Worm (Caenorhabditis elegans) whole organism, early embryonic: ENCODE data around the gene clec-157.

Source experiments
- B0310.2 ChIP-seq: sonication (generic microtip); optimal IDR thresholded peaks from 2 replicates; lab custom pipeline; 2016; ENCODE audit warnings: mild to moderate bottlenecking, missing genetic modification characterization, missing compliant biosample characterization
- F13C5.2 ChIP-seq: sonication (generic microtip); optimal IDR thresholded peaks from 2 replicates; lab custom pipeline; 2017; ENCODE audit warnings: mild to moderate bottlenecking, missing genetic modification characterization, inconsistent platforms, missing compliant biosample characterization
- aly-1 ChIP-seq: sonication (generic microtip); optimal IDR thresholded peaks from 2 replicates; lab custom pipeline; 2016; ENCODE audit warnings: missing genetic modification characterization, missing compliant biosample characterization
- ama-1 ChIP-seq: fragments of 150-350 bp; optimal IDR thresholded peaks from 2 replicates; lab custom pipeline; 2014
- ceh-13 ChIP-seq: fragments of 200-800 bp; sonication (Bioruptor generic); optimal IDR thresholded peaks from 2 replicates; lab custom pipeline; 2018; ENCODE audit warnings: mild to moderate bottlenecking, missing genetic modification characterization, missing compliant biosample characterization
- ceh-36 ChIP-seq: sonication (generic microtip); optimal IDR thresholded peaks from 2 replicates; lab custom pipeline; 2016; ENCODE audit warnings: missing genetic modification characterization, inconsistent platforms, missing compliant biosample characterization
- ets-7 ChIP-seq: sonication (generic microtip); optimal IDR thresholded peaks from 2 replicates; lab custom pipeline; 2016; ENCODE audit warnings: missing genotype, missing genetic modification characterization, missing compliant biosample characterization
- flt-1 ChIP-seq: fragments of 200-800 bp; sonication (Bioruptor generic); IDR thresholded peaks from 2 replicates; pipeline ENCODE4 v1.3.6; 2022; ENCODE audit warnings: missing genetic modification characterization, missing compliant biosample characterization
- hmbx-1 ChIP-seq: sonication (generic microtip); optimal IDR thresholded peaks from 2 replicates; lab custom pipeline; 2016; ENCODE audit warnings: mild to moderate bottlenecking, missing genetic modification characterization, missing compliant biosample characterization
- hmg-4 ChIP-seq: fragments of 200-800 bp; sonication (Bioruptor generic); optimal IDR thresholded peaks from 2 replicates; lab custom pipeline; 2018; ENCODE audit warnings: mild to moderate bottlenecking, missing genetic modification characterization, missing compliant biosample characterization
- hnd-1 ChIP-seq: sonication (generic microtip); optimal IDR thresholded peaks from 2 replicates; lab custom pipeline; 2016; ENCODE audit warnings: missing genetic modification characterization, missing compliant biosample characterization
- pes-1 ChIP-seq: fragments of 200-800 bp; sonication (Bioruptor generic); IDR thresholded peaks from 2 replicates; pipeline ENCODE4 v1.3.6; 2022; ENCODE audit warnings: missing genetic modification reagents, missing genetic modification characterization, missing compliant biosample characterization
- scrt-1 ChIP-seq: fragments of 200-800 bp; sonication (Bioruptor generic); IDR thresholded peaks from 2 replicates; pipeline ENCODE4 v1.3.6; 2022; ENCODE audit warnings: missing genetic modification characterization, missing compliant biosample characterization
- sea-1 ChIP-seq: fragments of 200-800 bp; sonication (Bioruptor generic); conservative IDR thresholded peaks from 2 replicates; pipeline ENCODE4 v1.3.6; 2022; ENCODE audit warnings: missing genetic modification characterization, missing compliant biosample characterization
- tbx-11 ChIP-seq: fragments of 200-800 bp; sonication (Bioruptor generic); IDR thresholded peaks from 2 replicates; pipeline ENCODE4 v1.3.6; 2022; ENCODE audit warnings: missing genetic modification characterization, missing compliant biosample characterization
- tbx-37 ChIP-seq: fragments of 200-800 bp; sonication (Bioruptor generic); conservative IDR thresholded peaks from 2 replicates; pipeline ENCODE4 v1.3.6; 2022; ENCODE audit warnings: missing genetic modification reagents, missing genetic modification characterization, missing compliant biosample characterization
- tra-4 ChIP-seq: sonication (generic microtip); optimal IDR thresholded peaks from 2 replicates; lab custom pipeline; 2017; ENCODE audit warnings: missing genetic modification characterization, missing compliant biosample characterization

clec-157 gene

DNA sequence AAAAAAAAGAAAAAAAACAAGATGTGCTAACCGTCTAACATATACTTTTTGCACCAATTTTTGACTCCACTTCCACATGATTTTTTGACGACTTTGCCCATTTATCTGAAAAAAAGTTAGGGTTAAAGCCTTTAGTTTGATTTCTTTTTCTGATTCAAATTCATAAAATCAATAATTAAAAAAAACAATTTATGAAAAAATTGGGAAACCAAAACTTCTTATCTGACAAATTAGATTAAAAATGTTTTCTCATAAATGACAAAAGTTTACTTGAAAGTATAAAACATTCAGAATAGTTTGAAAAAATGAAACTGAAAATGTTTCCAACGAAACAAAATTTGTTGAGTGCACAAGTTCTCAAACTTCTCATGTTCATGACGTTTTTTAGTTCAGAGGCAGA, 24.4 kb downstream of the clec-157 start, which contains the start of gene F26A1.7:
Gene F26A1.7 (minus strand): TSS at position 101 of the 400 bp plus-strand sequence.
- no peak for TF ChIP-seq tbx-11

DNA sequence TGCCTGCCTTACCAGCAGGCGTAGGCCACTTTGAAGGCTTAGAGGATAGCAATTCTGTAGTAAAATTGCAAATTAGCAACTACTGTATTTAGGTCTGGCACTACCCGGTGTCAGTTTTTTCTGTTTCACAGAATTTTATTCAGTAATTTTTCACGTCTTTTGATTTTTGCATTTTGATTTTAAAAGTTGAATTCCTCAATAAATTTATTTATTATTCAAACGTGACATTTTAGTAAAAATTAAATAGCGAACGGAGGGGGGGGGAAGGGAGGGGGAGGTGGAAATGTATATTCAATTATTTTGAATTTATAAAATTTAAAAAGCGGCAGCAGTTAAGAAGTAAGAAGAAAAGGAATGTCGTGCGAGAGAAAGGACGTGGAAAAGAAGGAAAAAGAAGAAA, 27.0 kb downstream of the clec-157 start, which contains the start of gene F26A1.4:
Gene F26A1.4 (plus strand): TSS at position 301 of the 400 bp plus-strand sequence.
- TF ChIP-seq B0310.2 (tag; lab: Kevin White, UChicago): no peak
- TF ChIP-seq ceh-36 (tag; lab: Kevin White, UChicago): no peak
- no peak for TF ChIP-seq tbx-37 (GFP tag; lab: Robert Waterston, UW)
- no peak for TF ChIP-seq ceh-13 (GFP tag; lab: Kevin White, UChicago)
- TF ChIP-seq aly-1 (tag; lab: Kevin White, UChicago): no peak
- no peak for TF ChIP-seq ets-7 (tag; lab: Kevin White, UChicago)
- no peak for TF ChIP-seq ama-1 (lab: Kevin White, UChicago)
- TF ChIP-seq tra-4: no peak
- TF ChIP-seq hnd-1: no peak
- no peak for TF ChIP-seq hmbx-1
- TF ChIP-seq sea-1 (GFP tag; lab: Robert Waterston, UW): no peak
- TF ChIP-seq scrt-1 (GFP tag; lab: Robert Waterston, UW): no peak
- no peak for TF ChIP-seq hmg-4
- no peak for TF ChIP-seq pes-1
- TF ChIP-seq flt-1 (GFP tag; lab: Robert Waterston, UW): no peak
- TF ChIP-seq tbx-11: no peak
- TF ChIP-seq F13C5.2: no peak

DNA sequence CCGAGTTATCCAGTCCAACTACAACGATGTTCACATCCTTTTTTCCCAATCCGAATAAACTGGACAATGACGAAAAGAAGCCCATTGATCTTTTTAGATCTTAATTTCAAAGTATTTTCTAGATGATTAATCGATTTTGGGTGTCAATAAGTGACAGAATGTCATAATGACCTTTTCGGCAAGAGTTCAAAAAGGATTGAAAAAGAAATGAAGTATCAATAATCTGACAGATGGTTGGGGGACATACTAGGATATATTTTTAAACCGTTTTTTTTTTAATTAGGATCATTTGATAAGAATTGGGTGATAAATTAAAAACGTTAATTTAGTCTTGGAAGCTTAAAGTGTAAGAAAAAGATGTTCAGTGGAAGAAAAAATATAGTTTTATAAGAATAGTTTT, 29.5 kb downstream of the clec-157 start, which contains the start of gene arl-6:
Gene arl-6 (minus strand): TSS at position 101 of the 400 bp plus-strand sequence.
- TF ChIP-seq ceh-36 (tag; lab: Kevin White, UChicago) (no peak), hnd-1 (no peak), hmbx-1 (no peak), flt-1 (GFP tag; lab: Robert Waterston, UW) (no peak), F13C5.2 (no peak), pes-1 (no peak), tbx-11 (no peak), hmg-4 (no peak), B0310.2 (tag; lab: Kevin White, UChicago) (no peak), sea-1 (GFP tag; lab: Robert Waterston, UW) (no peak), scrt-1 (GFP tag; lab: Robert Waterston, UW) (no peak), ama-1 (lab: Kevin White, UChicago) (no peak), ceh-13 (GFP tag; lab: Kevin White, UChicago) (no peak), tbx-37 (GFP tag; lab: Robert Waterston, UW) (no peak), tra-4 (no peak), ets-7 (tag; lab: Kevin White, UChicago) (no peak), aly-1 (tag; lab: Kevin White, UChicago) (no peak)

DNA sequence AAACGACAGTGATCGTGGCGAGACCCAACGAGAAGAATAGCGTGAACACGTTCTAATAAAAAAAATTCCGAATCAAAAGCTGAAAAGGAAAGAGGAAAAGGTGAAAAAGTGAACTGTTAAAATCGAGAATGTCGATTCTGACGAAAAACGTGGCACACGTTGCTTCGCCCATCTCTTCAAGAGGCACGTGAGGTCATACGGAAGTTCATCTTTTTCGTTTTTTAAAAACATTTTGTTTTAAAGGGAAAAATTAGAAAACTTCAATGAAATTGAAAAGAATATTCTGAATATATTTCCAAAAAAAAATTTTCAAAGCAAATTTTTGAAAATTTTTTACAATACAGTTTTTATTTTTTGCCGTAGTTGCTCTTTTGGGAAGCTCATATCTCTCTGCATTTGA, 33.0 kb downstream of the clec-157 start, which contains the start of gene C38D4.7:
Gene C38D4.7 (minus strand): TSS at position 101 of the 400 bp plus-strand sequence.
- no peak for TF ChIP-seq tbx-11
- TF ChIP-seq ets-7 (tag; lab: Kevin White, UChicago): no peak

DNA sequence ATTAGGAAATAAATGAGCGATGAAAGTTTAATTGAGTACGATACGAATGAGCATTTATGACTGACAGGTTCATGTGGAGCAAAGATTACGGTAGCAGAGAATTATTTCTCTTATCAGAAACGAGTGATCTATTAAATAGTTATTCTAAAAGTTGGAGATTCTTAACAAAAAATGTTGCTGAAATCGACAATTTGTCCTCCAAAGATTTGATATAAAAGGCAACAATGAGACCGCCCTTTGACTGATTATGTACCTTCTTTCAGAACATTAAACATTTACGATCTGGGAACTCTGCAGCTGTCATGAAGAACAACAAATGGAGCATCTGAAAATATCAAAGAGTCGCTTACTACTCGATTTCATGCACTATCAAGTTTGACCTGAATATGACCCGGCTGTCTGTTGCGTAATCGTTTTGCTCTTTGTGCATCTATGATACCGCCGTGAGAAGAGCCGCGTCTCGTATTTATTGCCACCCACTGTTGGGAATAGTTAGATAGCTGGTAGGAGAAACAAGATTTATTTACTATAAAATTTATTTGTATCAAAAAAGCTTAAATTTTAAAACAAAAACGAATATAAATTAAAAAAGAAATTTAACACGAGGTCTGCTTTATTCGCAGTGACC, 34.6 kb downstream of the clec-157 start, which contains the start of gene pal-1:
Gene pal-1 (minus strand): TSS at position 51 of the 628 bp plus-strand sequence.
- TF ChIP-seq hmbx-1 (no peak), sea-1 (GFP tag; lab: Robert Waterston, UW) (no peak), aly-1 (tag; lab: Kevin White, UChicago) (no peak), F13C5.2 (no peak), hmg-4 (no peak), ceh-13 (GFP tag; lab: Kevin White, UChicago) (no peak), ceh-36 (tag; lab: Kevin White, UChicago) (no peak), ets-7 (tag; lab: Kevin White, UChicago) (no peak), flt-1 (GFP tag; lab: Robert Waterston, UW) (no peak), tra-4 (no peak), pes-1 (no peak), B0310.2 (tag; lab: Kevin White, UChicago) (no peak), scrt-1 (GFP tag; lab: Robert Waterston, UW) (no peak), ama-1 (lab: Kevin White, UChicago) (no peak), tbx-37 (GFP tag; lab: Robert Waterston, UW) (no peak), hnd-1 (no peak), tbx-11 (no peak)

DNA sequence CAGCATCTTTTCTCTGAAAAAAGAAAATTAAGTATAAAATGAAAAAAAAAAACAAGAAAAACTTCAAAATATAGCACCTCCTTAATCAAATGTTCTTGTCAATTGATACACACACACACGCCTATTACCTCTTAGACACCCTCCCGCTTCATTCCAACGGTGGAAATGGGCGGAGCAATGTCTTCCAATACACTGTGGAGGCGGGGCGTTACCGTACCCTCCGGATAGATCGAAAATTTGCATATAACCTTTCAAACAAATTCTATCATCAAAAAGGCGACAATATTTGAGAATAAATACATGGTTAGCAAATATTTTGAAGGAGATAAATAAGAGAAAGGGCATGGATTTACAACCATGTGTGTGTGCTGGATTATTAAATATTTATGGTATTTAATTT, 36.1 kb downstream of the clec-157 start:
- TF ChIP-seq hmg-4 (no peak), aly-1 (tag; lab: Kevin White, UChicago) (no peak), pes-1 (no peak), B0310.2 (tag; lab: Kevin White, UChicago) (no peak), hnd-1 (no peak), sea-1 (GFP tag; lab: Robert Waterston, UW) (no peak), F13C5.2 (no peak), flt-1 (GFP tag; lab: Robert Waterston, UW) (no peak), ets-7 (tag; lab: Kevin White, UChicago) (no peak), tbx-37 (GFP tag; lab: Robert Waterston, UW) (no peak), tbx-11 (no peak)

DNA sequence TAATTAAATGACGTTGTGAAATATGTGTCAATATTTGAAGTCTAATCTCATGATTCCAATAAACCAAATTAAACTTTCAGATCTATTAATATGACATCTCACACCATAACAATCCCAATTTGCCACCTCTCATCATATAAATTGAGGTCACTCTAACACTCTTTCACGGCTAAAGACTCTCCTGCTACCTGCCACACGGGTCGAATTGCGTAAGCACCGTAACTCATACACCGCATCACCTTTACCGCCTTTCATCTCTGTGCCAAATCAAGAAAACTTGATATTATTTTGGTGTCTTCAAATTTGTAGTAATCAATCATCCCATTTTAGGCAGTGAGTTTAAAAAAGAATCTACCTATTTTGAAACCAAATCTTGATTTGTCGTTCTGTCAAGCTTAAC, 37.9 kb downstream of the clec-157 start:
- TF ChIP-seq flt-1 (GFP tag; lab: Robert Waterston, UW) (no peak), B0310.2 (tag; lab: Kevin White, UChicago) (no peak), ama-1 (lab: Kevin White, UChicago) (no peak), ceh-13 (GFP tag; lab: Kevin White, UChicago) (no peak), sea-1 (GFP tag; lab: Robert Waterston, UW) (no peak), scrt-1 (GFP tag; lab: Robert Waterston, UW) (no peak), aly-1 (tag; lab: Kevin White, UChicago) (no peak), tbx-11 (no peak), F13C5.2 (no peak), ceh-36 (tag; lab: Kevin White, UChicago) (no peak), pes-1 (no peak), hnd-1 (no peak), tbx-37 (GFP tag; lab: Robert Waterston, UW) (no peak), hmbx-1 (no peak), ets-7 (tag; lab: Kevin White, UChicago) (no peak)
